Fruit fly (Drosophila melanogaster) whole organism, embryonic: Measurements from ENCODE around the gene CG33258.

Source experiments
- Bdp1 ChIP-seq: fragments of 200-800 bp; sonication (Bioruptor generic); optimal IDR thresholded peaks from 3 replicates; lab custom pipeline; 2016; ENCODE audit warnings: missing biosample characterization, missing genetic modification characterization
- CG10462 ChIP-seq: fragments of 200-800 bp; sonication (Bioruptor generic); optimal IDR thresholded peaks from 2 replicates; lab custom pipeline; 2016; ENCODE audit warnings: missing biosample characterization, missing genetic modification characterization
- CG11560 ChIP-seq: fragments of 200-800 bp; sonication (Bioruptor generic); IDR thresholded peaks from 3 replicates; pipeline ENCODE4 v1.3.6; 2022; ENCODE audit warnings: missing biosample characterization, missing genetic modification characterization
- CG11695 ChIP-seq: fragments of 200-800 bp; sonication (Bioruptor generic); IDR thresholded peaks from 3 replicates; pipeline ENCODE4 v1.3.6; 2022; ENCODE audit warnings: missing biosample characterization, missing genetic modification characterization
- CG12104 ChIP-seq: fragments of 200-800 bp; sonication (Bioruptor generic); optimal IDR thresholded peaks from 3 replicates; lab custom pipeline; 2016; ENCODE audit warnings: missing biosample characterization, missing genetic modification characterization
- CG15269 ChIP-seq: fragments of 200-800 bp; sonication (Bioruptor generic); optimal IDR thresholded peaks from 2 replicates; lab custom pipeline; 2018; ENCODE audit warnings: missing biosample characterization, mild to moderate bottlenecking, missing genetic modification characterization, moderate library complexity
- CG1602 ChIP-seq: fragments of 200-800 bp; sonication (Bioruptor generic); optimal IDR thresholded peaks from 3 replicates; lab custom pipeline; 2016; ENCODE audit warnings: missing biosample characterization, missing genetic modification characterization
- CG16779 ChIP-seq: fragments of 200-800 bp; sonication (Bioruptor generic); IDR thresholded peaks from 2 replicates; pipeline ENCODE4 v1.3.6; 2022; ENCODE audit warnings: missing biosample characterization, missing genetic modification characterization
- CG17359 ChIP-seq: fragments of 200-800 bp; sonication (Bioruptor generic); optimal IDR thresholded peaks from 3 replicates; lab custom pipeline; 2018; ENCODE audit warnings: missing biosample characterization, mild to moderate bottlenecking, missing genetic modification characterization, moderate library complexity
- CG17829 ChIP-seq: fragments of 200-800 bp; optimal IDR thresholded peaks from 2 replicates; lab custom pipeline; 2019; ENCODE audit warnings: missing biosample characterization, mild to moderate bottlenecking, missing genetic modification characterization, moderate library complexity
- CG2678 ChIP-seq: fragments of 200-800 bp; sonication (Bioruptor generic); optimal IDR thresholded peaks from 3 replicates; lab custom pipeline; 2019; ENCODE audit warnings: missing biosample characterization, mild to moderate bottlenecking, missing genetic modification characterization, moderate library complexity
- CG30403 ChIP-seq: fragments of 200-800 bp; sonication (Bioruptor generic); optimal IDR thresholded peaks from 3 replicates; lab custom pipeline; 2016; ENCODE audit warnings: missing biosample characterization, missing genetic modification characterization
- CG3847 ChIP-seq: fragments of 200-800 bp; sonication (Bioruptor generic); IDR thresholded peaks from 2 replicates; pipeline ENCODE4 v1.3.6; 2022; ENCODE audit warnings: missing biosample characterization, missing genetic modification characterization
- CG6765 ChIP-seq: fragments of 200-800 bp; sonication (Bioruptor generic); optimal IDR thresholded peaks from 3 replicates; lab custom pipeline; 2017; ENCODE audit warnings: missing biosample characterization, mild to moderate bottlenecking, missing genetic modification characterization
- CG7357 ChIP-seq: fragments of 200-800 bp; sonication (Bioruptor generic); IDR thresholded peaks from 3 replicates; pipeline ENCODE4 v1.3.6; 2022; ENCODE audit warnings: missing biosample characterization, missing genetic modification characterization
- CG7556 ChIP-seq: fragments of 200-800 bp; sonication (Bioruptor generic); optimal IDR thresholded peaks from 2 replicates; lab custom pipeline; 2017; ENCODE audit warnings: missing biosample characterization, mild to moderate bottlenecking, missing genetic modification characterization
- CG8765 ChIP-seq: fragments of 200-800 bp; sonication (Bioruptor generic); IDR thresholded peaks from 2 replicates; pipeline ENCODE4 v1.3.6; 2022; ENCODE audit warnings: missing biosample characterization, missing genetic modification characterization
- CG8924 ChIP-seq: fragments of 200-800 bp; optimal IDR thresholded peaks from 3 replicates; lab custom pipeline; 2019; ENCODE audit warnings: missing biosample characterization, mild to moderate bottlenecking, missing genetic modification characterization, moderate library complexity
- Chrac-16 ChIP-seq: fragments of 200-800 bp; sonication (Bioruptor generic); optimal IDR thresholded peaks from 3 replicates; lab custom pipeline; 2016; ENCODE audit warnings: missing biosample characterization, missing genetic modification characterization
- D ChIP-seq, 2 experiments: fragments of 200-800 bp in 1 of 2; fragments of >200 bp in 1 of 2; sonication (Bioruptor generic) in 1 of 2; optimal IDR thresholded peaks; 2 replicates in 1 of 2; 3 replicates in 1 of 2; lab custom pipeline; 2017; ENCODE audit warnings: mild to moderate bottlenecking in 1 of 2, missing biosample characterization in 1 of 2, missing genetic modification characterization in 1 of 2, missing genetic modification reagents in 1 of 2
- D19A ChIP-seq: fragments of 200-800 bp; optimal IDR thresholded peaks from 3 replicates; lab custom pipeline; 2019; ENCODE audit warnings: missing biosample characterization, mild to moderate bottlenecking, missing genetic modification characterization, moderate library complexity
- Fer1 ChIP-seq: fragments of 200-800 bp; sonication (Bioruptor generic); optimal IDR thresholded peaks from 2 replicates; lab custom pipeline; 2017; ENCODE audit warnings: missing biosample characterization, mild to moderate bottlenecking, missing genetic modification characterization
- GATAe ChIP-seq: fragments of 200-800 bp; sonication (Bioruptor generic); conservative IDR thresholded peaks from 2 replicates; pipeline ENCODE4 v1.3.6; 2022; ENCODE audit warnings: missing biosample characterization, missing genetic modification characterization
- HHEX ChIP-seq: fragments of 200-800 bp; sonication (Bioruptor generic); optimal IDR thresholded peaks from 3 replicates; lab custom pipeline; 2017; ENCODE audit warnings: missing biosample characterization, mild to moderate bottlenecking, missing genetic modification characterization, missing genetic modification reagents
- HLH4C ChIP-seq: fragments of 200-800 bp; sonication (Bioruptor generic); IDR thresholded peaks from 3 replicates; pipeline ENCODE4 v1.3.6; 2022; ENCODE audit warnings: missing biosample characterization, missing genetic modification characterization; ENCODE audit not compliant: partially characterized antibody
- HLH54F ChIP-seq: fragments of 200-800 bp; sonication (Bioruptor generic); optimal IDR thresholded peaks from 3 replicates; lab custom pipeline; 2016; ENCODE audit warnings: missing biosample characterization, missing genetic modification characterization
- Lpt ChIP-seq: fragments of >200 bp; optimal IDR thresholded peaks from 2 replicates; lab custom pipeline; 2018; ENCODE audit warnings: missing biosample characterization, missing genetic modification characterization
- Meics ChIP-seq: fragments of 200-800 bp; sonication (Bioruptor generic); optimal IDR thresholded peaks from 2 replicates; lab custom pipeline; 2017; ENCODE audit warnings: missing biosample characterization, mild to moderate bottlenecking, missing genetic modification characterization
- PHDP ChIP-seq: fragments of 200-800 bp; sonication (Bioruptor generic); optimal IDR thresholded peaks from 3 replicates; lab custom pipeline; 2018; ENCODE audit warnings: missing biosample characterization, mild to moderate bottlenecking, missing genetic modification characterization, moderate library complexity
- Ravus ChIP-seq: fragments of 200-800 bp; sonication (Bioruptor generic); IDR thresholded peaks from 2 replicates; pipeline ENCODE4 v1.3.6; 2022; ENCODE audit warnings: missing biosample characterization, missing genetic modification characterization
- Sox102F ChIP-seq: fragments of 200-800 bp; sonication (Bioruptor generic); optimal IDR thresholded peaks from 2 replicates; lab custom pipeline; 2018; ENCODE audit warnings: missing biosample characterization, mild to moderate bottlenecking, missing genetic modification characterization, moderate library complexity
- Spps ChIP-seq: fragments of 200-800 bp; sonication (Bioruptor generic); optimal IDR thresholded peaks from 2 replicates; lab custom pipeline; 2018; ENCODE audit warnings: missing biosample characterization, mild to moderate bottlenecking, missing genetic modification characterization
- Sry-δ ChIP-seq: fragments of 200-800 bp; sonication (Bioruptor generic); optimal IDR thresholded peaks from 2 replicates; lab custom pipeline; 2016; ENCODE audit warnings: missing biosample characterization, missing genetic modification characterization
- Ssrp ChIP-seq: fragments of 200-800 bp; sonication (Bioruptor generic); optimal IDR thresholded peaks from 2 replicates; lab custom pipeline; 2018; ENCODE audit warnings: missing biosample characterization, mild to moderate bottlenecking, missing genetic modification characterization, moderate library complexity
- ara ChIP-seq: fragments of 200-800 bp; sonication (Bioruptor generic); IDR thresholded peaks from 2 replicates; pipeline ENCODE4 v1.3.6; 2022; ENCODE audit warnings: missing biosample characterization, missing genetic modification characterization
- bbx ChIP-seq: fragments of 200-800 bp; sonication (Bioruptor generic); IDR thresholded peaks from 2 replicates; pipeline ENCODE4 v1.3.6; 2022; ENCODE audit warnings: missing biosample characterization, missing genetic modification characterization; ENCODE audit not compliant: partially characterized antibody
- chif ChIP-seq, 2 experiments: fragments of 200-800 bp; sonication (Bioruptor generic); optimal IDR thresholded peaks; 3 replicates each; lab custom pipeline; 2016; ENCODE audit warnings: missing biosample characterization in 2 of 2, missing genetic modification characterization in 2 of 2
- chn ChIP-seq: fragments of 200-800 bp; sonication (Bioruptor generic); optimal IDR thresholded peaks from 2 replicates; lab custom pipeline; 2016; ENCODE audit warnings: missing biosample characterization, missing genetic modification characterization
- exex ChIP-seq: fragments of 200-800 bp; sonication (Bioruptor generic); optimal IDR thresholded peaks from 4 replicates; lab custom pipeline; 2018; ENCODE audit warnings: missing biosample characterization, mild to moderate bottlenecking, missing genetic modification characterization, moderate library complexity
- ftz-f1 ChIP-seq: fragments of 200-800 bp; sonication (Bioruptor generic); optimal IDR thresholded peaks from 2 replicates; lab custom pipeline; 2016; ENCODE audit warnings: missing biosample characterization, missing genetic modification characterization
- gem ChIP-seq: fragments of 200-800 bp; sonication (Bioruptor generic); optimal IDR thresholded peaks from 2 replicates; lab custom pipeline; 2019; ENCODE audit warnings: missing biosample characterization, mild to moderate bottlenecking, missing genetic modification characterization, moderate library complexity
- grau ChIP-seq: fragments of 200-800 bp; optimal IDR thresholded peaks from 3 replicates; lab custom pipeline; 2019; ENCODE audit warnings: missing biosample characterization, mild to moderate bottlenecking, missing genetic modification characterization, moderate library complexity
- grn ChIP-seq: fragments of 200-800 bp; sonication (Bioruptor generic); optimal IDR thresholded peaks from 3 replicates; lab custom pipeline; 2017; ENCODE audit warnings: missing biosample characterization, missing genetic modification characterization
- lilli ChIP-seq: fragments of 200-800 bp; sonication (Bioruptor generic); optimal IDR thresholded peaks from 3 replicates; lab custom pipeline; 2016; ENCODE audit warnings: missing biosample characterization, missing genetic modification characterization
- lola ChIP-seq, 3 experiments: fragments of >200 bp in 2 of 3; fragments of 200-800 bp in 1 of 3; sonication (Bioruptor generic) in 1 of 3; optimal IDR thresholded peaks; 2 replicates each; lab custom pipeline; 2017 to 2019; ENCODE audit warnings: missing biosample characterization in 3 of 3, missing genetic modification characterization in 3 of 3, mild to moderate bottlenecking in 1 of 3, moderate library complexity in 1 of 3
- pan ChIP-seq, 4 experiments: fragments of >200 bp in 3 of 4; fragments of 200-800 bp in 1 of 4; sonication (Bioruptor generic) in 1 of 4; optimal IDR thresholded peaks in 3 of 4; IDR thresholded peaks in 1 of 4; 2 replicates each; pipeline versions ENCODE4 v1.3.6 to Lab custom; 2017 to 2022; ENCODE audit warnings: missing biosample characterization in 2 of 4, missing genetic modification characterization in 2 of 4, mixed read lengths in 1 of 4
- sc ChIP-seq, 3 experiments: fragments of >200 bp in 2 of 3; fragments of 200-800 bp in 1 of 3; sonication (Bioruptor generic) in 1 of 3; optimal IDR thresholded peaks; 2 replicates in 2 of 3; 3 replicates in 1 of 3; lab custom pipeline; 2017; ENCODE audit warnings: mild to moderate bottlenecking in 1 of 3, missing biosample characterization in 1 of 3, missing genetic modification characterization in 1 of 3, missing genetic modification reagents in 1 of 3
- seq ChIP-seq: fragments of 200-800 bp; sonication (Bioruptor generic); IDR thresholded peaks from 2 replicates; pipeline ENCODE4 v1.3.6; 2022; ENCODE audit warnings: missing biosample characterization, missing genetic modification characterization
- zfh2 ChIP-seq: fragments of 200-800 bp; sonication (Bioruptor generic); optimal IDR thresholded peaks from 2 replicates; lab custom pipeline; 2016; ENCODE audit warnings: missing biosample characterization, missing genetic modification characterization

Gene CG33258

dm6 chr3L:16054095-16054494 is 28.3 kb upstream of the CG33258 start (continued):
- peak; percentile 2 for TF ChIP-seq CG10462 (GFP tag; lab: Kevin White, UChicago)
- peak in 1 of 3 experiments; percentile 35 for TF ChIP-seq lola (GFP tag; optimal IDR thresholded peaks at IDR 0.05; lab: Kevin White, UChicago)
- no peak for TF ChIP-seq Lpt (GFP tag; lab: Kevin White, UChicago)
- TF ChIP-seq CG16779 (GFP tag; lab: Robert Waterston, UW): no peak
- peak; percentile 64 for TF ChIP-seq CG11695 (GFP tag; lab: Robert Waterston, UW)
- TF ChIP-seq CG6765 (GFP tag; lab: Kevin White, UChicago): no peak
- no peak for TF ChIP-seq Sry-δ (GFP tag; lab: Kevin White, UChicago)
- 0 out of 2 replicates have a peak, but pooled peaks have one; percentile 16 for TF ChIP-seq seq (GFP tag; lab: Robert Waterston, UW)
- TF ChIP-seq CG8924 (tag; lab: Kevin White, UChicago): peak; percentile 46
- no peak for TF ChIP-seq CG7357 (GFP tag; lab: Robert Waterston, UW)
- no peak for TF ChIP-seq Ravus (GFP tag; lab: Robert Waterston, UW)
- no peak for TF ChIP-seq zfh2
- TF ChIP-seq D (optimal IDR thresholded peaks at IDR 0.05; lab: Kevin White, UChicago): no peak
- TF ChIP-seq D (GFP tag; optimal IDR thresholded peaks at IDR 0.05; lab: Kevin White, UChicago): peak; percentile 43
- no peak for TF ChIP-seq CG8765 (GFP tag; lab: Robert Waterston, UW)
- peak; percentile 68 for TF ChIP-seq CG15269
- TF ChIP-seq Bdp1 (GFP tag; lab: Kevin White, UChicago): no peak
- no peak for TF ChIP-seq CG3847
- TF ChIP-seq CG30403 (GFP tag; lab: Kevin White, UChicago): peak; percentile 50
- no peak for TF ChIP-seq Spps
- TF ChIP-seq CG1602 (GFP tag; lab: Kevin White, UChicago): peak; percentile 25
- TF ChIP-seq grn (GFP tag; lab: Kevin White, UChicago): no peak
- TF ChIP-seq CG11560 (tag; lab: Robert Waterston, UW): no peak
- TF ChIP-seq CG7556 (GFP tag; lab: Kevin White, UChicago): peak; percentile 67
- TF ChIP-seq ftz-f1 (GFP tag; lab: Kevin White, UChicago): no peak
- TF ChIP-seq chif (GFP tag; optimal IDR thresholded peaks at IDR 0.05; lab: Kevin White, UChicago): peak; percentile 10 to 27
- TF ChIP-seq HLH54F (GFP tag; lab: Kevin White, UChicago): no peak
- TF ChIP-seq D19A (tag; lab: Kevin White, UChicago): peak; percentile 47
- TF ChIP-seq grau (tag; lab: Kevin White, UChicago): peak; percentile 64
- TF ChIP-seq CG2678 (tag; lab: Kevin White, UChicago): peak; percentile 66
- no peak for TF ChIP-seq exex
- peak; percentile 49 for TF ChIP-seq PHDP (tag; lab: Kevin White, UChicago)
- TF ChIP-seq Sox102F (GFP tag; lab: Kevin White, UChicago): peak; percentile 72
- TF ChIP-seq pan (optimal IDR thresholded peaks at IDR 0.05; lab: Kevin White, UChicago): no peak
- peak in 1 of 2 experiments; percentile 71 for TF ChIP-seq pan (GFP tag; optimal IDR thresholded peaks at IDR 0.05 in 1 of 2, IDR thresholded peaks at IDR 0.05 in 1 of 2)
- TF ChIP-seq CG17359 (tag; lab: Kevin White, UChicago): peak; percentile 24
- no peak for TF ChIP-seq bbx (GFP tag; lab: Robert Waterston, UW)
- no peak for TF ChIP-seq HLH4C (GFP tag; lab: Robert Waterston, UW)
- peak; percentile 57 for TF ChIP-seq CG17829 (tag; lab: Kevin White, UChicago)
- TF ChIP-seq chn: no peak
- TF ChIP-seq ara (GFP tag; lab: Robert Waterston, UW): 0 out of 2 replicates have a peak, but pooled peaks have one; percentile 20
- TF ChIP-seq CG12104 (GFP tag; lab: Kevin White, UChicago): peak; percentile 11
- no peak for TF ChIP-seq GATAe
- TF ChIP-seq Ssrp: peak; percentile 62
- TF ChIP-seq gem (tag; lab: Kevin White, UChicago): peak; percentile 77
- peak; percentile 26 for TF ChIP-seq lilli
- TF ChIP-seq Chrac-16 (GFP tag; lab: Kevin White, UChicago): peak; percentile 12
- TF ChIP-seq HHEX (GFP tag; lab: Kevin White, UChicago): peak; percentile 14
- no peak for TF ChIP-seq sc (optimal IDR thresholded peaks at IDR 0.05; lab: Kevin White, UChicago)
- TF ChIP-seq sc (GFP tag; optimal IDR thresholded peaks at IDR 0.05; lab: Kevin White, UChicago): peak; percentile 13
- peak; percentile 37 for TF ChIP-seq Fer1
- peak; percentile 32 for TF ChIP-seq Meics (GFP tag; lab: Kevin White, UChicago)
